Worm (Caenorhabditis elegans): ENCODE measurements around the gene mfsd-11.

ce11 chrX:12201435-12201834 lies 47.5 kb upstream of the mfsd-11 start:
- no peak for TF ChIP-seq R02D3.7 (tag; optimal IDR thresholded peaks at IDR 0.05)
- TF ChIP-seq lin-13 (GFP tag; optimal IDR thresholded peaks at IDR 0.05): no peak
- TF ChIP-seq aly-2 (tag; optimal IDR thresholded peaks at IDR 0.05): no peak
- no peak for TF ChIP-seq elt-1 (tag; optimal IDR thresholded peaks at IDR 0.05)

Measured in whole organism, L2 larva.